Worm (Caenorhabditis elegans) whole organism, L4 larva: ENCODE results near the gene C16C4.18.

Experiments
- F44E2.7 ChIP-seq: fragments of 200-800 bp; sonication (Bioruptor generic); IDR thresholded peaks from 2 replicates; pipeline ENCODE4 v2.1.2; 2022; ENCODE audit warnings: missing genetic modification characterization, missing compliant biosample characterization
- T20F7.1 ChIP-seq: fragments of 200-800 bp; sonication (Bioruptor generic); optimal IDR thresholded peaks from 2 replicates; lab custom pipeline; 2018; ENCODE audit warnings: mild to moderate bottlenecking, missing genetic modification characterization, missing compliant biosample characterization
- T26A8.4 ChIP-seq: fragments of 200-800 bp; sonication (Bioruptor generic); IDR thresholded peaks from 2 replicates; pipeline ENCODE4 v1.3.6; 2022; ENCODE audit warnings: missing genetic modification characterization, missing compliant biosample characterization
- ceh-20 ChIP-seq: fragments of 200-800 bp; sonication (Bioruptor generic); IDR thresholded peaks from 2 replicates; pipeline ENCODE4 v1.3.6; 2022; ENCODE audit warnings: missing genetic modification reagents, missing genetic modification characterization, missing compliant biosample characterization
- ceh-28 ChIP-seq: fragments of 150-350 bp; optimal IDR thresholded peaks from 2 replicates; lab custom pipeline; 2014; ENCODE audit warnings: missing biosample characterization, missing genetic modification reagents, missing genetic modification characterization
- ces-1 ChIP-seq: fragments of 150-350 bp; sonication (generic microtip); optimal IDR thresholded peaks from 4 replicates; lab custom pipeline; 2014; ENCODE audit warnings: missing biosample characterization, missing genetic modification reagents, missing genetic modification characterization
- cey-2 ChIP-seq: sonication (generic microtip); optimal IDR thresholded peaks from 3 replicates; lab custom pipeline; 2017; ENCODE audit warnings: missing genetic modification characterization, mild to moderate bottlenecking, missing compliant biosample characterization, antibody characterized with exemption, borderline replicate concordance; ENCODE audit not compliant: insufficient read depth
- ctbp-1 ChIP-seq: fragments of 200-800 bp; sonication (Bioruptor generic); IDR thresholded peaks from 2 replicates; pipeline ENCODE4 v1.3.6; 2022; ENCODE audit warnings: missing genetic modification reagents, missing genetic modification characterization, missing compliant biosample characterization
- daf-16 ChIP-seq, 3 experiments: sonication (generic microtip); optimal IDR thresholded peaks; 2 replicates each; lab custom pipeline; 2016 to 2017; ENCODE audit warnings: missing genetic modification characterization in 3 of 3, missing genetic modification reagents in 3 of 3, mild to moderate bottlenecking in 2 of 3, missing compliant biosample characterization in 2 of 3, missing biosample characterization in 1 of 3, moderate library complexity in 1 of 3
- daf-19 ChIP-seq: fragments of 200-800 bp; sonication (Bioruptor generic); conservative IDR thresholded peaks from 2 replicates; pipeline ENCODE4 v1.3.6; 2022; ENCODE audit warnings: missing genetic modification characterization, missing compliant biosample characterization
- dmd-6 ChIP-seq: fragments of 200-800 bp; sonication (Bioruptor generic); IDR thresholded peaks from 2 replicates; pipeline ENCODE4 v1.3.6; 2022; ENCODE audit warnings: missing genetic modification reagents, missing genetic modification characterization, missing compliant biosample characterization
- dmd-9 ChIP-seq: fragments of 200-800 bp; sonication (Bioruptor generic); IDR thresholded peaks from 2 replicates; pipeline ENCODE4 v1.3.6; 2022; ENCODE audit warnings: missing genetic modification reagents, missing genetic modification characterization, missing compliant biosample characterization
- duxl-1 ChIP-seq: sonication (generic microtip); optimal IDR thresholded peaks from 2 replicates; lab custom pipeline; 2016; ENCODE audit warnings: mild to moderate bottlenecking, missing genetic modification characterization, moderate library complexity, missing compliant biosample characterization; ENCODE audit not compliant: poor library complexity
- dve-1 ChIP-seq: sonication (generic microtip); optimal IDR thresholded peaks from 2 replicates; lab custom pipeline; 2017; ENCODE audit warnings: antibody characterized with exemption, mild to moderate bottlenecking, missing genetic modification characterization, missing compliant biosample characterization; ENCODE audit not compliant: insufficient read depth
- egl-43 ChIP-seq: fragments of 200-800 bp; sonication (Bioruptor generic); IDR thresholded peaks from 2 replicates; pipeline ENCODE4 v1.3.6; 2022; ENCODE audit warnings: missing genetic modification reagents, missing genetic modification characterization, missing compliant biosample characterization
- hif-1 ChIP-seq, 2 experiments: sonication (generic microtip); optimal IDR thresholded peaks; 2 replicates each; lab custom pipeline; 2016 to 2017; ENCODE audit warnings: missing compliant biosample characterization in 2 of 2, missing genetic modification characterization in 2 of 2, missing genetic modification reagents in 2 of 2, missing genotype in 2 of 2, mild to moderate bottlenecking in 1 of 2
- hlh-11 ChIP-seq: fragments of 200-800 bp; sonication (Bioruptor generic); optimal IDR thresholded peaks from 2 replicates; lab custom pipeline; 2018; ENCODE audit warnings: mild to moderate bottlenecking, missing genetic modification characterization, missing compliant biosample characterization
- lin-38 ChIP-seq: fragments of 200-800 bp; sonication (Bioruptor generic); IDR thresholded peaks from 2 replicates; pipeline ENCODE4 v1.3.6; 2022; ENCODE audit warnings: missing genetic modification reagents, missing genetic modification characterization, missing compliant biosample characterization
- lin-39 ChIP-seq: fragments of 150-350 bp; optimal IDR thresholded peaks from 2 replicates; lab custom pipeline; 2014; ENCODE audit warnings: missing biosample characterization, missing genetic modification reagents, missing genetic modification characterization
- lir-3 ChIP-seq: sonication (generic microtip); optimal IDR thresholded peaks from 2 replicates; lab custom pipeline; 2016; ENCODE audit warnings: mild to moderate bottlenecking, missing genetic modification characterization, missing compliant biosample characterization
- lsy-2 ChIP-seq, 2 experiments: fragments of 150-350 bp in 1 of 2; sonication (generic microtip) in 1 of 2; optimal IDR thresholded peaks; 2 replicates each; lab custom pipeline; 2014 to 2017; ENCODE audit warnings: missing biosample characterization in 2 of 2, missing genetic modification characterization in 2 of 2
- madf-9 ChIP-seq: fragments of 200-800 bp; sonication (Bioruptor generic); conservative IDR thresholded peaks from 2 replicates; pipeline ENCODE4 v1.3.6; 2022; ENCODE audit warnings: missing genetic modification reagents, missing genetic modification characterization, missing compliant biosample characterization
- mdt-29 ChIP-seq: fragments of 200-800 bp; sonication (Bioruptor generic); IDR thresholded peaks from 2 replicates; pipeline ENCODE4 v1.3.6; 2022; ENCODE audit warnings: missing genetic modification reagents, missing genetic modification characterization, missing compliant biosample characterization
- mxl-2 ChIP-seq: fragments of 200-800 bp; sonication (Bioruptor generic); conservative IDR thresholded peaks from 2 replicates; pipeline ENCODE4 v1.3.6; 2022; ENCODE audit warnings: missing genetic modification reagents, missing genetic modification characterization, missing compliant biosample characterization
- nhr-28 ChIP-seq: fragments of 150-350 bp; optimal IDR thresholded peaks from 2 replicates; lab custom pipeline; 2014; ENCODE audit warnings: missing biosample characterization, missing genetic modification characterization
- nhr-77 ChIP-seq: fragments of 150-350 bp; optimal IDR thresholded peaks from 2 replicates; lab custom pipeline; 2014; ENCODE audit warnings: missing biosample characterization, missing genetic modification characterization
- pha-4 ChIP-seq, 2 experiments: fragments of 150-350 bp in 1 of 2; fragments of 200-800 bp in 1 of 2; sonication (Bioruptor generic) in 1 of 2; IDR thresholded peaks in 1 of 2; optimal IDR thresholded peaks in 1 of 2; 2 replicates each; pipeline versions ENCODE4 v1.3.6 to Lab custom; 2014 to 2022; ENCODE audit warnings: missing genetic modification characterization in 2 of 2, missing genetic modification reagents in 2 of 2, missing biosample characterization in 1 of 2, missing compliant biosample characterization in 1 of 2
- pqm-1 ChIP-seq: sonication (generic microtip); optimal IDR thresholded peaks from 2 replicates; lab custom pipeline; 2017; ENCODE audit warnings: missing biosample characterization, missing genetic modification characterization
- spr-3 ChIP-seq: fragments of 200-800 bp; sonication (Bioruptor generic); optimal IDR thresholded peaks from 2 replicates; lab custom pipeline; 2018; ENCODE audit warnings: mild to moderate bottlenecking, missing genetic modification characterization, missing compliant biosample characterization
- unc-130 ChIP-seq: sonication (generic microtip); optimal IDR thresholded peaks from 2 replicates; lab custom pipeline; 2016; ENCODE audit warnings: missing genetic modification reagents, missing genetic modification characterization, missing compliant biosample characterization
- unc-62 ChIP-seq, 3 experiments: fragments of 150-350 bp in 1 of 3; sonication (generic microtip); optimal IDR thresholded peaks in 2 of 3; peaks in 1 of 3; 1 replicate in 1 of 3; 2 replicates in 2 of 3; lab custom pipeline; 2014 to 2017; ENCODE audit warnings: missing biosample characterization in 3 of 3, missing genetic modification characterization in 3 of 3, missing genetic modification reagents in 3 of 3, missing genotype in 1 of 3
- zag-1 ChIP-seq: fragments of 150-350 bp; optimal IDR thresholded peaks from 2 replicates; lab custom pipeline; 2014; ENCODE audit warnings: missing biosample characterization, missing genetic modification characterization
- zfp-3 ChIP-seq: fragments of 200-800 bp; sonication (Bioruptor generic); conservative IDR thresholded peaks from 2 replicates; pipeline ENCODE4 v1.3.6; 2022; ENCODE audit warnings: missing genetic modification reagents, missing genetic modification characterization, missing compliant biosample characterization
- zip-2 ChIP-seq: fragments of 150-350 bp; optimal IDR thresholded peaks from 2 replicates; lab custom pipeline; 2014; ENCODE audit warnings: missing biosample characterization, missing genetic modification characterization
- ztf-11 ChIP-seq: fragments of 150-350 bp; optimal IDR thresholded peaks from 2 replicates; lab custom pipeline; 2014; ENCODE audit warnings: missing biosample characterization, missing genetic modification characterization
- ztf-7 ChIP-seq: fragments of 150-350 bp; optimal IDR thresholded peaks from 2 replicates; lab custom pipeline; 2014; ENCODE audit warnings: missing biosample characterization, missing genetic modification characterization

The C16C4.18 gene

ce11 chrII:1870875-1871592 is 9.9 kb upstream of the C16C4.18 start, which contains the start of gene math-10:
Gene math-10 (plus strand): TSS chrII:1871542.
- no peak for TF ChIP-seq duxl-1 (tag; lab: Kevin White, UChicago)
- no peak for TF ChIP-seq T20F7.1 (GFP tag; lab: Kevin White, UChicago)
- no peak for TF ChIP-seq mxl-2
- peak; percentile 8 for TF ChIP-seq pqm-1 (tag; lab: Kevin White, UChicago)
- peak in 1 of 2 experiments; percentile 79 for TF ChIP-seq unc-62 (GFP tag; optimal IDR thresholded peaks at IDR 0.05 in 1 of 2; lab: Kevin White, UChicago)
- no peak for TF ChIP-seq unc-62 (tag; optimal IDR thresholded peaks at IDR 0.05; lab: Kevin White, UChicago)
- TF ChIP-seq hlh-11 (tag; lab: Kevin White, UChicago) = peak; percentile 54
- no peak for TF ChIP-seq ztf-11 (tag; lab: Kevin White, UChicago)
- no peak for TF ChIP-seq zag-1
- TF ChIP-seq mdt-29 (GFP tag; lab: Robert Waterston, UW) = no peak
- no peak for TF ChIP-seq F44E2.7 (GFP tag; lab: Robert Waterston, UW)
- TF ChIP-seq ceh-28 = no peak
- TF ChIP-seq dmd-6 (GFP tag; lab: Robert Waterston, UW) = peak; percentile 55
- TF ChIP-seq nhr-28 (tag; lab: Kevin White, UChicago) = peak; percentile 33
- no peak for TF ChIP-seq hif-1 (tag; optimal IDR thresholded peaks at IDR 0.05; lab: Kevin White, UChicago)
- no peak for TF ChIP-seq egl-43
- TF ChIP-seq dmd-9 (GFP tag; lab: Robert Waterston, UW) = no peak
- no peak for TF ChIP-seq pha-4 (GFP tag; IDR thresholded peaks at IDR 0.05; lab: Robert Waterston, UW)
- no peak for TF ChIP-seq pha-4 (tag; optimal IDR thresholded peaks at IDR 0.05; lab: Kevin White, UChicago)
- TF ChIP-seq ces-1 (GFP tag; lab: Kevin White, UChicago) = no peak
- TF ChIP-seq zip-2 (tag; lab: Kevin White, UChicago) = no peak
- TF ChIP-seq ztf-7 (tag; lab: Kevin White, UChicago) = no peak
- no peak for TF ChIP-seq dve-1 (tag; lab: Kevin White, UChicago)
- no peak for TF ChIP-seq lir-3 (tag; lab: Kevin White, UChicago)

ce11 chrII:1869120-1869519 is 8.0 kb upstream of the C16C4.18 start, which contains the start of gene math-14:
Gene math-14 (plus strand): TSS chrII:1869420.
- TF ChIP-seq daf-16 (GFP tag; optimal IDR thresholded peaks at IDR 0.05; lab: Kevin White, UChicago) = no peak
- peak; percentile 24 for TF ChIP-seq daf-16 (tag; optimal IDR thresholded peaks at IDR 0.05; lab: Kevin White, UChicago)
- TF ChIP-seq T26A8.4 (GFP tag; lab: Robert Waterston, UW) = no peak
- TF ChIP-seq, all 104 proteins: peak for 1

- TF ChIP-seq ctbp-1 (GFP tag; lab: Robert Waterston, UW) (no peak), daf-19 (GFP tag; lab: Robert Waterston, UW) (no peak), duxl-1 (tag; lab: Kevin White, UChicago) (no peak), nhr-77 (tag; lab: Kevin White, UChicago) (no peak), lin-38 (GFP tag; lab: Robert Waterston, UW) (no peak), spr-3 (GFP tag; lab: Kevin White, UChicago) (no peak), pqm-1 (tag; lab: Kevin White, UChicago) (peak; percentile 72), lsy-2 (tag; optimal IDR thresholded peaks at IDR 0.05; lab: Kevin White, UChicago) (no peak), madf-9 (GFP tag; lab: Robert Waterston, UW) (no peak), zag-1 (no peak), ceh-20 (no peak), zfp-3 (no peak), cey-2 (tag; lab: Kevin White, UChicago) (no peak), lin-39 (tag; lab: Kevin White, UChicago) (no peak), unc-130 (GFP tag; lab: Kevin White, UChicago) (no peak), nhr-28 (tag; lab: Kevin White, UChicago) (peak; percentile 53)
These were observed 4.7 kb upstream of the C16C4.18 start, which contains the start of gene math-15 for ce11 chrII:1865683-1866431. Gene math-15 (plus strand): TSS chrII:1866381.
